Fruit fly (Drosophila melanogaster) whole organism, embryonic: Measurements from ENCODE around the gene CG15446.

Source experiments
- CG10274 ChIP-seq: fragments of 200-800 bp; sonication (Bioruptor generic); optimal IDR thresholded peaks from 3 replicates; lab custom pipeline; 2017; ENCODE audit warnings: missing biosample characterization, mild to moderate bottlenecking, missing genetic modification characterization
- CG11696 ChIP-seq: fragments of 200-800 bp; sonication (Bioruptor generic); IDR thresholded peaks from 2 replicates; pipeline ENCODE4 v1.3.6; 2022; ENCODE audit warnings: missing biosample characterization, missing genetic modification characterization
- CG12391 ChIP-seq: fragments of 200-800 bp; sonication (Bioruptor generic); optimal IDR thresholded peaks from 3 replicates; lab custom pipeline; 2018; ENCODE audit warnings: missing biosample characterization, mild to moderate bottlenecking, missing genetic modification characterization, moderate library complexity
- CG14441 ChIP-seq: fragments of 200-800 bp; sonication (Bioruptor generic); IDR thresholded peaks from 2 replicates; pipeline ENCODE4 v1.3.6; 2022; ENCODE audit warnings: missing biosample characterization, missing genetic modification characterization
- CG14860 ChIP-seq: fragments of 200-800 bp; sonication (Bioruptor generic); IDR thresholded peaks from 3 replicates; pipeline ENCODE4 v1.3.6; 2022; ENCODE audit warnings: missing biosample characterization, missing genetic modification characterization; ENCODE audit not compliant: partially characterized antibody
- CG15073 ChIP-seq: fragments of 200-800 bp; sonication (Bioruptor generic); optimal IDR thresholded peaks from 2 replicates; lab custom pipeline; 2016; ENCODE audit warnings: missing biosample characterization, missing genetic modification characterization
- CG1603 ChIP-seq: fragments of 200-800 bp; sonication (Bioruptor generic); optimal IDR thresholded peaks from 2 replicates; lab custom pipeline; 2019; ENCODE audit warnings: missing biosample characterization, mild to moderate bottlenecking, missing genetic modification characterization, moderate library complexity
- CG16863 ChIP-seq: fragments of 200-800 bp; sonication (Bioruptor generic); optimal IDR thresholded peaks from 3 replicates; lab custom pipeline; 2016; ENCODE audit warnings: missing biosample characterization, missing genetic modification characterization
- CG2202 ChIP-seq: fragments of 200-800 bp; sonication (Bioruptor generic); optimal IDR thresholded peaks from 2 replicates; lab custom pipeline; 2018; ENCODE audit warnings: missing biosample characterization, mild to moderate bottlenecking, missing genetic modification characterization
- CG2889 ChIP-seq: fragments of 200-800 bp; sonication (Bioruptor generic); IDR thresholded peaks from 3 replicates; pipeline ENCODE4 v1.3.6; 2022; ENCODE audit warnings: missing biosample characterization, missing genetic modification characterization
- CG30431 ChIP-seq: fragments of 200-800 bp; sonication (Bioruptor generic); optimal IDR thresholded peaks from 2 replicates; lab custom pipeline; 2017; ENCODE audit warnings: missing biosample characterization, missing genetic modification characterization
- CG31224 ChIP-seq: fragments of 200-800 bp; sonication (Bioruptor generic); IDR thresholded peaks from 2 replicates; pipeline ENCODE4 v1.3.6; 2022; ENCODE audit warnings: missing biosample characterization, missing genetic modification characterization
- CG34422 ChIP-seq: fragments of 200-800 bp; sonication (Bioruptor generic); IDR thresholded peaks from 3 replicates; pipeline ENCODE4 v1.3.6; 2022; ENCODE audit warnings: missing biosample characterization, missing genetic modification characterization
- CG5953 ChIP-seq: fragments of 200-800 bp; sonication (Bioruptor generic); IDR thresholded peaks from 2 replicates; pipeline ENCODE4 v1.3.6; 2022; ENCODE audit warnings: missing biosample characterization, missing genetic modification characterization
- CG6689 ChIP-seq: fragments of 200-800 bp; sonication (Bioruptor generic); IDR thresholded peaks from 2 replicates; pipeline ENCODE4 v1.3.6; 2022; ENCODE audit warnings: missing biosample characterization, missing genetic modification characterization
- CG7839 ChIP-seq: fragments of 200-800 bp; sonication (Bioruptor generic); optimal IDR thresholded peaks from 3 replicates; lab custom pipeline; 2018; ENCODE audit warnings: missing biosample characterization, mild to moderate bottlenecking, missing genetic modification characterization, moderate library complexity
- CG7928 ChIP-seq: fragments of 200-800 bp; sonication (Bioruptor generic); optimal IDR thresholded peaks from 2 replicates; lab custom pipeline; 2017; ENCODE audit warnings: missing biosample characterization, mild to moderate bottlenecking, missing genetic modification characterization
- CG7963 ChIP-seq: fragments of 200-800 bp; sonication (Bioruptor generic); IDR thresholded peaks from 3 replicates; pipeline ENCODE4 v1.3.6; 2022; ENCODE audit warnings: missing biosample characterization, missing genetic modification characterization; ENCODE audit not compliant: partially characterized antibody
- CG8290 ChIP-seq, 3 experiments: fragments of 200-800 bp; sonication (Bioruptor generic); optimal IDR thresholded peaks; 2 replicates each; lab custom pipeline; 2016 to 2019; ENCODE audit warnings: missing biosample characterization in 3 of 3, missing genetic modification characterization in 3 of 3, mild to moderate bottlenecking in 2 of 3, moderate library complexity in 1 of 3
- CG9727 ChIP-seq: fragments of 200-800 bp; sonication (Bioruptor generic); optimal IDR thresholded peaks from 3 replicates; lab custom pipeline; 2017; ENCODE audit warnings: missing biosample characterization, mild to moderate bottlenecking, missing genetic modification characterization
- Chrac-16 ChIP-seq: fragments of 200-800 bp; sonication (Bioruptor generic); optimal IDR thresholded peaks from 3 replicates; lab custom pipeline; 2016; ENCODE audit warnings: missing biosample characterization, missing genetic modification characterization
- Drgx ChIP-seq: fragments of 200-800 bp; sonication (Bioruptor generic); IDR thresholded peaks from 2 replicates; pipeline ENCODE4 v1.3.6; 2022; ENCODE audit warnings: missing biosample characterization, missing genetic modification characterization
- Ets97D ChIP-seq: fragments of 200-800 bp; sonication (Bioruptor generic); optimal IDR thresholded peaks from 3 replicates; lab custom pipeline; 2016; ENCODE audit warnings: missing biosample characterization, missing genetic modification characterization
- HLH3B ChIP-seq: fragments of 200-800 bp; sonication (Bioruptor generic); IDR thresholded peaks from 2 replicates; pipeline ENCODE4 v1.3.6; 2022; ENCODE audit warnings: missing biosample characterization, missing genetic modification characterization
- Med ChIP-seq: fragments of 200-800 bp; sonication (Bioruptor generic); peaks from one replicate; lab custom pipeline; 2016; ENCODE audit warnings: missing biosample characterization, missing genetic modification characterization, mild to moderate bottlenecking, inconsistent platforms, moderate library complexity
- Mrtf ChIP-seq: fragments of 200-800 bp; sonication (Bioruptor generic); IDR thresholded peaks from 3 replicates; pipeline ENCODE4 v1.3.6; 2022; ENCODE audit warnings: missing biosample characterization, missing genetic modification characterization
- Nf-YA ChIP-seq: fragments of 200-800 bp; sonication (Bioruptor generic); IDR thresholded peaks from 2 replicates; pipeline ENCODE4 v1.3.6; 2022; ENCODE audit warnings: missing biosample characterization, missing genetic modification characterization
- NfI ChIP-seq: fragments of 200-800 bp; sonication (Bioruptor generic); optimal IDR thresholded peaks from 3 replicates; lab custom pipeline; 2018; ENCODE audit warnings: missing biosample characterization, mild to moderate bottlenecking, missing genetic modification characterization, moderate library complexity
- Sox102F ChIP-seq: fragments of 200-800 bp; sonication (Bioruptor generic); optimal IDR thresholded peaks from 2 replicates; lab custom pipeline; 2018; ENCODE audit warnings: missing biosample characterization, mild to moderate bottlenecking, missing genetic modification characterization, moderate library complexity
- Sry-β ChIP-seq: fragments of 200-800 bp; sonication (Bioruptor generic); optimal IDR thresholded peaks from 2 replicates; lab custom pipeline; 2018; ENCODE audit warnings: missing biosample characterization, mild to moderate bottlenecking, missing genetic modification characterization, moderate library complexity
- ase ChIP-seq: fragments of 200-800 bp; sonication (Bioruptor generic); IDR thresholded peaks from 3 replicates; pipeline ENCODE4 v1.3.6; 2022; ENCODE audit warnings: missing biosample characterization, missing genetic modification characterization
- ci ChIP-seq: fragments of 200-800 bp; sonication (Bioruptor generic); IDR thresholded peaks from 3 replicates; pipeline ENCODE4 v1.3.6; 2022; ENCODE audit warnings: missing biosample characterization, missing genetic modification characterization
- corto ChIP-seq: fragments of 200-800 bp; sonication (Bioruptor generic); optimal IDR thresholded peaks from 2 replicates; lab custom pipeline; 2016; ENCODE audit warnings: missing biosample characterization, mild to moderate bottlenecking, missing genetic modification characterization, moderate library complexity
- danr ChIP-seq: fragments of 200-800 bp; sonication (Bioruptor generic); IDR thresholded peaks from 2 replicates; pipeline ENCODE4 v1.3.6; 2022; ENCODE audit warnings: missing biosample characterization, missing genetic modification characterization
- dimm ChIP-seq: fragments of 200-800 bp; sonication (Bioruptor generic); IDR thresholded peaks from 2 replicates; pipeline ENCODE4 v1.3.6; 2022; ENCODE audit warnings: missing biosample characterization, missing genetic modification characterization
- dmrt11E ChIP-seq: fragments of 200-800 bp; sonication (Bioruptor generic); optimal IDR thresholded peaks from 3 replicates; lab custom pipeline; 2018; ENCODE audit warnings: missing biosample characterization, mild to moderate bottlenecking, missing genetic modification characterization, moderate library complexity
- dysf ChIP-seq: fragments of 200-800 bp; sonication (Bioruptor generic); IDR thresholded peaks from 3 replicates; pipeline ENCODE4 v1.3.6; 2022; ENCODE audit warnings: missing biosample characterization, missing genetic modification characterization
- gem ChIP-seq: fragments of 200-800 bp; sonication (Bioruptor generic); optimal IDR thresholded peaks from 2 replicates; lab custom pipeline; 2019; ENCODE audit warnings: missing biosample characterization, mild to moderate bottlenecking, missing genetic modification characterization, moderate library complexity
- inv ChIP-seq: fragments of 200-800 bp; sonication (Bioruptor generic); IDR thresholded peaks from 2 replicates; pipeline ENCODE4 v1.3.6; 2022; ENCODE audit warnings: missing biosample characterization, missing genetic modification characterization; ENCODE audit not compliant: partially characterized antibody
- ken ChIP-seq: fragments of 200-800 bp; sonication (Bioruptor generic); IDR thresholded peaks from 3 replicates; pipeline ENCODE4 v1.3.6; 2022; ENCODE audit warnings: missing biosample characterization, missing genetic modification characterization
- lilli ChIP-seq: fragments of 200-800 bp; sonication (Bioruptor generic); optimal IDR thresholded peaks from 3 replicates; lab custom pipeline; 2016; ENCODE audit warnings: missing biosample characterization, missing genetic modification characterization
- pan ChIP-seq, 4 experiments: fragments of >200 bp in 3 of 4; fragments of 200-800 bp in 1 of 4; sonication (Bioruptor generic) in 1 of 4; optimal IDR thresholded peaks in 3 of 4; IDR thresholded peaks in 1 of 4; 2 replicates each; pipeline versions ENCODE4 v1.3.6 to Lab custom; 2017 to 2022; ENCODE audit warnings: missing biosample characterization in 2 of 4, missing genetic modification characterization in 2 of 4, mixed read lengths in 1 of 4
- sens ChIP-seq: fragments of 200-800 bp; sonication (Bioruptor generic); peaks from one replicate; lab custom pipeline; 2016; ENCODE audit warnings: missing biosample characterization, missing genetic modification characterization
- slbo ChIP-seq: fragments of 200-800 bp; sonication (Bioruptor generic); IDR thresholded peaks from 2 replicates; pipeline ENCODE4 v1.3.6; 2022; ENCODE audit warnings: missing biosample characterization, missing genetic modification characterization
- sob ChIP-seq: fragments of 200-800 bp; sonication (Bioruptor generic); IDR thresholded peaks from 2 replicates; pipeline ENCODE4 v1.3.6; 2022; ENCODE audit warnings: missing biosample characterization, missing genetic modification characterization
- ssp ChIP-seq: fragments of 200-800 bp; sonication (Bioruptor generic); IDR thresholded peaks from 2 replicates; pipeline ENCODE4 v1.3.6; 2022; ENCODE audit warnings: missing biosample characterization, missing genetic modification characterization
- tio ChIP-seq: fragments of 200-800 bp; sonication (Bioruptor generic); optimal IDR thresholded peaks from 2 replicates; lab custom pipeline; 2017; ENCODE audit warnings: missing biosample characterization, missing genetic modification characterization, inconsistent platforms
- tx ChIP-seq: fragments of 200-800 bp; sonication (Bioruptor generic); optimal IDR thresholded peaks from 2 replicates; lab custom pipeline; 2016; ENCODE audit warnings: missing biosample characterization, missing genetic modification characterization
- unpg ChIP-seq: fragments of 200-800 bp; sonication (Bioruptor generic); optimal IDR thresholded peaks from 3 replicates; lab custom pipeline; 2018; ENCODE audit warnings: missing biosample characterization, mild to moderate bottlenecking, missing genetic modification characterization, moderate library complexity
- wdn ChIP-seq: fragments of 200-800 bp; sonication (Bioruptor generic); IDR thresholded peaks from 2 replicates; pipeline ENCODE4 v1.3.6; 2022; ENCODE audit warnings: missing biosample characterization, missing genetic modification characterization

Gene CG15446

dm6 chrX:21064927-21065326, 37.1 kb downstream of the CG15446 start (continued):
- TF ChIP-seq corto (GFP tag; lab: Kevin White, UChicago) = peak; percentile 72
- TF ChIP-seq ken (GFP tag; lab: Robert Waterston, UW) = 0 out of 3 replicates have a peak, but pooled peaks have one; percentile 29
- no peak for TF ChIP-seq CG30431 (GFP tag; lab: Kevin White, UChicago)
- no peak for TF ChIP-seq CG12391 (tag; lab: Kevin White, UChicago)
- no peak for TF ChIP-seq tx (GFP tag; lab: Kevin White, UChicago)
- TF ChIP-seq ase = 0 out of 3 replicates have a peak, but pooled peaks have one; percentile 7
- TF ChIP-seq CG9727 = peak; percentile 5
- TF ChIP-seq Drgx (GFP tag; lab: Robert Waterston, UW) = peak; percentile 88
- TF ChIP-seq CG2889 (GFP tag; lab: Robert Waterston, UW) = 0 out of 3 replicates have a peak, but pooled peaks have one; percentile 15
- TF ChIP-seq dysf (GFP tag; lab: Robert Waterston, UW) = peak; percentile 35; the same call in 1 of the 3 replicates
- TF ChIP-seq danr (GFP tag; lab: Robert Waterston, UW) = 0 out of 2 replicates have a peak, but pooled peaks have one; percentile 21
- TF ChIP-seq CG14441 (GFP tag; lab: Robert Waterston, UW) = peak; percentile 30; the same call in 1 of the 2 replicates
- TF ChIP-seq CG7963 (GFP tag; lab: Robert Waterston, UW) = no peak
- TF ChIP-seq CG31224 (GFP tag; lab: Robert Waterston, UW) = no peak
- no peak for TF ChIP-seq Chrac-16
- TF ChIP-seq CG6689 (GFP tag; lab: Robert Waterston, UW) = 0 out of 2 replicates have a peak, but pooled peaks have one; percentile 19
- no peak for TF ChIP-seq CG7928 (GFP tag; lab: Kevin White, UChicago)
- no peak for TF ChIP-seq slbo (GFP tag; lab: Robert Waterston, UW)
- TF ChIP-seq CG16863 (GFP tag; lab: Kevin White, UChicago) = no peak
- no peak for TF ChIP-seq Sry-β (GFP tag; lab: Kevin White, UChicago)
- TF ChIP-seq tio (GFP tag; lab: Kevin White, UChicago) = peak; percentile 7
- peak; percentile 72 for TF ChIP-seq CG11696 (GFP tag; lab: Robert Waterston, UW)
- TF ChIP-seq CG14860 (GFP tag; lab: Robert Waterston, UW) = no peak
- TF ChIP-seq CG1603 (tag; lab: Kevin White, UChicago) = no peak
- peak; percentile 1 for TF ChIP-seq gem (tag; lab: Kevin White, UChicago)
- peak; percentile 18; the same call in 1 of the 2 replicates for TF ChIP-seq HLH3B (GFP tag; lab: Robert Waterston, UW)
- 0 out of 3 replicates have a peak, but pooled peaks have one; percentile 6 for TF ChIP-seq Mrtf (GFP tag; lab: Robert Waterston, UW)
- TF ChIP-seq sob (GFP tag; lab: Robert Waterston, UW) = 0 out of 2 replicates have a peak, but pooled peaks have one; percentile 24
- TF ChIP-seq Sox102F (GFP tag; lab: Kevin White, UChicago) = peak; percentile 5
- no peak for TF ChIP-seq dmrt11E (tag; lab: Kevin White, UChicago)
- TF ChIP-seq unpg (GFP tag; lab: Kevin White, UChicago) = no peak
- no peak for TF ChIP-seq dimm (GFP tag; lab: Robert Waterston, UW)
- peak; percentile 10 for TF ChIP-seq NfI (GFP tag; lab: Kevin White, UChicago)
- TF ChIP-seq sens (GFP tag; lab: Kevin White, UChicago) = peak; percentile 73
- TF ChIP-seq Med (GFP tag; lab: Kevin White, UChicago) = peak; percentile 78
- TF ChIP-seq Ets97D = no peak
- peak; percentile 30 for TF ChIP-seq CG15073 (GFP tag; lab: Kevin White, UChicago)
- no peak for TF ChIP-seq CG8290 (GFP tag; optimal IDR thresholded peaks at IDR 0.05; lab: Kevin White, UChicago)
- TF ChIP-seq CG8290 (tag; optimal IDR thresholded peaks at IDR 0.05; lab: Kevin White, UChicago) = peak in 1 of 2 experiments; percentile 47
- no peak for TF ChIP-seq lilli
- no peak for TF ChIP-seq CG5953
- TF ChIP-seq ci = 0 out of 3 replicates have a peak, but pooled peaks have one; percentile 34
- TF ChIP-seq CG34422 (GFP tag; lab: Robert Waterston, UW) = 0 out of 3 replicates have a peak, but pooled peaks have one; percentile 13
- TF ChIP-seq Nf-YA (GFP tag; lab: Robert Waterston, UW) = no peak
- no peak for TF ChIP-seq CG10274 (GFP tag; lab: Kevin White, UChicago)
- 0 out of 2 replicates have a peak, but pooled peaks have one; percentile 8 for TF ChIP-seq ssp
- TF ChIP-seq inv = no peak
- no peak for TF ChIP-seq pan (optimal IDR thresholded peaks at IDR 0.05; lab: Kevin White, UChicago)
- peak in 1 of 2 experiments; percentile 39 for TF ChIP-seq pan (GFP tag; optimal IDR thresholded peaks at IDR 0.05 in 1 of 2, IDR thresholded peaks at IDR 0.05 in 1 of 2)
- TF ChIP-seq wdn = no peak
- peak; percentile 9 for TF ChIP-seq CG7839 (tag; lab: Kevin White, UChicago)
- no peak for TF ChIP-seq CG2202 (tag; lab: Kevin White, UChicago)
- TF ChIP-seq, all 482 proteins: peak for 42
